Worm (Caenorhabditis elegans) whole organism, L3 larva: Measurements from ENCODE around the gene T08B6.4.

ENCODE experiments used
- nfya-1 ChIP-seq: sonication (generic microtip); optimal IDR thresholded peaks from 2 replicates; lab custom pipeline; 2017; ENCODE audit warnings: missing genetic modification characterization, mild to moderate bottlenecking, missing compliant biosample characterization, antibody characterized with exemption, moderate library complexity; ENCODE audit not compliant: insufficient read depth
- skn-1 ChIP-seq: fragments of 150-350 bp; optimal IDR thresholded peaks from 2 replicates; lab custom pipeline; 2014; ENCODE audit warnings: missing biosample characterization, missing genetic modification characterization
- ztf-4 ChIP-seq: fragments of 150-350 bp; optimal IDR thresholded peaks from 2 replicates; lab custom pipeline; 2014; ENCODE audit warnings: missing biosample characterization, missing genetic modification characterization

DNA sequence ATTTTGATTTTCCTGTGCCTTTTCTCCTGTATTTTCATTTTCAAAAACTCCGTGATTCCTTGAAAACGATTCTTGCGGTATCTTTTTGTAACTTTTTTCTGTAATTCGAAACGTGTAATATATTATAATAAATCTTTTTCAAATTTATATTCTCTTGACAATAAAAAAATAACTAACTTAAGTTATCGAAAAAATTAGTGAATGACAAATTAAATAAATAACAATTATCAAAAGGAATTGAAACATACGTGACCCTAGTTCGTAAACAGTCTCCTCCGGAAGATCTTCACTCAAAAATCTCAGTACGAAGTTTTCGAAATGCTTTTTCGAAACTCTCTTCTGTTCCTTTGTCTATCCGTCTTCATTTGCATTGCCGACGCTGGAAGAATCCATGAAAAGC, 15.0 kb upstream of the T08B6.4 start, which contains the start of gene T08B6.9:
- TF ChIP-seq nfya-1 (tag; lab: Kevin White, UChicago): no peak
- no peak for TF ChIP-seq skn-1 (tag; lab: Kevin White, UChicago)
- no peak for TF ChIP-seq ztf-4
